Fruit fly (Drosophila melanogaster) whole organism, pupa: ENCODE results near the gene betaTub65B.

Source experiments
- CG15710 ChIP-seq: fragments of 200-800 bp; sonication (Bioruptor generic); optimal IDR thresholded peaks from 2 replicates; lab custom pipeline; 2018; ENCODE audit warnings: missing biosample characterization, mild to moderate bottlenecking, missing genetic modification characterization, moderate library complexity
- CG4496 ChIP-seq: fragments of 200-800 bp; sonication (Bioruptor generic); IDR thresholded peaks from 3 replicates; pipeline ENCODE4 v1.3.6; 2022; ENCODE audit warnings: missing biosample characterization, missing genetic modification characterization
- CG8159 ChIP-seq: fragments of 200-800 bp; sonication (Bioruptor generic); optimal IDR thresholded peaks from 3 replicates; lab custom pipeline; 2018; ENCODE audit warnings: missing biosample characterization, mild to moderate bottlenecking, missing genetic modification characterization, moderate library complexity
- Pif1A ChIP-seq: fragments of 200-800 bp; sonication (Bioruptor generic); optimal IDR thresholded peaks from 3 replicates; lab custom pipeline; 2016; ENCODE audit warnings: missing biosample characterization, missing genetic modification characterization
- Pif1B ChIP-seq: fragments of 200-800 bp; sonication (Bioruptor generic); optimal IDR thresholded peaks from 3 replicates; lab custom pipeline; 2016; ENCODE audit warnings: missing biosample characterization, missing genetic modification characterization
- fd96Ca ChIP-seq: fragments of 200-800 bp; sonication (Bioruptor generic); IDR thresholded peaks from 3 replicates; pipeline ENCODE4 v1.3.6; 2022; ENCODE audit warnings: missing biosample characterization, missing genetic modification characterization

dm6 chr3L:6482838-6483237 is 47.7 kb upstream of the betaTub65B start:
- TF ChIP-seq CG8159 (tag; lab: Kevin White, UChicago): peak; percentile 64
- peak; percentile 84 for TF ChIP-seq fd96Ca (GFP tag; lab: Robert Waterston, UW)
- TF ChIP-seq Pif1A: peak; percentile 81
- peak; percentile 94 for TF ChIP-seq CG4496 (GFP tag; lab: Robert Waterston, UW)
- peak; percentile 67 for TF ChIP-seq Pif1B (GFP tag; lab: Kevin White, UChicago)
- TF ChIP-seq CG15710: peak; percentile 64
